Worm (Caenorhabditis elegans) whole organism, young adult: Measurements from ENCODE around the gene cnt-2.

Source experiments
- T07F8.4 ChIP-seq: sonication (generic microtip); optimal IDR thresholded peaks from 2 replicates; lab custom pipeline; 2016; ENCODE audit warnings: mild to moderate bottlenecking, missing genetic modification characterization, moderate library complexity, missing compliant biosample characterization
- ceh-100 ChIP-seq: fragments of 200-800 bp; sonication (Bioruptor generic); IDR thresholded peaks from 2 replicates; pipeline ENCODE4 v1.3.6; 2022; ENCODE audit warnings: missing genetic modification reagents, missing genetic modification characterization, missing compliant biosample characterization
- efl-1 ChIP-seq: fragments of 150-350 bp; optimal IDR thresholded peaks from 2 replicates; lab custom pipeline; 2014; ENCODE audit warnings: missing biosample characterization, missing genetic modification reagents, missing genetic modification characterization
- gei-17 ChIP-seq: fragments of 200-800 bp; sonication (Bioruptor generic); optimal IDR thresholded peaks from 2 replicates; lab custom pipeline; 2018; ENCODE audit warnings: mild to moderate bottlenecking, missing genetic modification characterization, missing compliant biosample characterization
- hsf-1 ChIP-seq: fragments of 200-800 bp; sonication (Bioruptor generic); IDR thresholded peaks from 2 replicates; pipeline ENCODE4 v1.3.6; 2022; ENCODE audit warnings: missing genetic modification reagents, missing genetic modification characterization, missing compliant biosample characterization
- lin-35 ChIP-seq, 3 experiments: fragments of 150-350 bp in 2 of 3; sonication (generic microtip) in 1 of 3; optimal IDR thresholded peaks; 2 replicates each; lab custom pipeline; 2014 to 2018; ENCODE audit warnings: missing biosample characterization in 3 of 3, missing genetic modification characterization in 3 of 3, missing genetic modification reagents in 3 of 3
- mxl-1 ChIP-seq: sonication (generic microtip); optimal IDR thresholded peaks from 2 replicates; lab custom pipeline; 2016; ENCODE audit warnings: missing genetic modification characterization, missing compliant biosample characterization
- nfyb-1 ChIP-seq: fragments of 200-800 bp; sonication (Bioruptor generic); IDR thresholded peaks from 2 replicates; pipeline ENCODE4 v1.3.6; 2022; ENCODE audit warnings: missing genetic modification reagents, missing genetic modification characterization, missing compliant biosample characterization
- nhr-120 ChIP-seq: fragments of 200-800 bp; sonication (Bioruptor generic); IDR thresholded peaks from 2 replicates; pipeline ENCODE4 v1.3.6; 2022; ENCODE audit warnings: missing genetic modification characterization, missing compliant biosample characterization
- rec-8 ChIP-seq, 2 experiments: sonication (generic microtip); optimal IDR thresholded peaks; 2 replicates each; lab custom pipeline; 2016; ENCODE audit warnings: mild to moderate bottlenecking in 2 of 2, missing genetic modification characterization in 2 of 2, missing genetic modification reagents in 2 of 2, missing genotype in 2 of 2, missing biosample characterization in 1 of 2, missing compliant biosample characterization in 1 of 2, moderate library complexity in 1 of 2
- unc-62 ChIP-seq: fragments of 150-350 bp; optimal IDR thresholded peaks from 2 replicates; lab custom pipeline; 2014; ENCODE audit warnings: missing biosample characterization, missing genetic modification reagents, missing genetic modification characterization

ce11 chrIII:10678971-10679370 lies 24.2 kb downstream of the cnt-2 start, which contains the start of gene Y39A1A.16:
- TF ChIP-seq T07F8.4 (no peak), nhr-120 (GFP tag; lab: Robert Waterston, UW) (no peak), rec-8 (tag; optimal IDR thresholded peaks at IDR 0.05; lab: Kevin White, UChicago) (no peak), nfyb-1 (no peak), hsf-1 (GFP tag; lab: Robert Waterston, UW) (no peak), gei-17 (GFP tag; lab: Kevin White, UChicago) (no peak), unc-62 (no peak), lin-35 (GFP tag; optimal IDR thresholded peaks at IDR 0.05; lab: Kevin White, UChicago) (no peak), mxl-1 (tag; lab: Kevin White, UChicago) (no peak), ceh-100 (GFP tag; lab: Robert Waterston, UW) (no peak), efl-1 (no peak)
